In the genomic region with DNA sequence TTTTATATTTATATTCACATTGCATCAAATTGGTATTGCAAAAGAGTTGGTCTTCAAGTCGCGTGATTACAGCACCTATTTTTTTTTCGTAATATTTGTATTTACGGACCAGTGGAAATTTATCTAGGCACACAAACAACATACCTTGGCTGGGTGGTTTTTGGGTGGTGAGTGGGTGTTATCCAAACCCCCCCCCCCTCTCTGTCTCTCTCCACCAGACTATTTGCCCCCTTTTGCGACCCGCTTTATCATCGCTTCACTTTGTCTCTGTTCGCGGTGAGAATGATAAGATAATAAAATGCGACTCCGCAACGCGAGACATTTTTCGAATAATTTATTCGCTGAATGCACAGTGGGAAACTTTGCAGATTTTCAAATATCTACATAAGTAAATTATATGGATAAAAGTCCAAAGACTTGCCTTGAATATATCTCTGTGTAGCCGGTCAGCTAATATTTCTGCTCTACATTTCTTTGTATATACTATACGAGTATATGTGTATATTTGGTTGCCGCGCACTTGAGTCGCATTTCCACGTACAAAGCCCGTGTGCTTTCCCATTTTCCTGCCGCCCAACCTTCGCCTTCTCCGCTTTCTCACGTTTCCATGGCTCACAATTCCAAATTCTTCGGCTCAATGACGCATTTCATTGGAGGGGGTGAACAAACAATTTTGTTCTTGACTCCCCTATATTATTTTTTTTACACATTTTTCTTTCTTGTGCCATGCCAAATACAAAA, we compare ENCODE assay signal across 1 fruit fly cellular context.
TF ChIP-seq lines count a peak whose summit lies in the region.

No protein-coding gene starts in this region.

TF ChIP-seq in whole organism, embryonic, 481 proteins besides CTCF, POLR2A, EP300 and RAD21 (continued from another document):
- TF ChIP-seq CG9215 (GFP tag; IDR thresholded peaks at IDR 0.05; lab: Robert Waterston, UW) (no peak), Side (GFP tag; optimal IDR thresholded peaks at IDR 0.05; lab: Kevin White, UChicago) (no peak), luna (GFP tag; optimal IDR thresholded peaks at IDR 0.05; lab: Kevin White, UChicago) (no peak), CG6854 (GFP tag; optimal IDR thresholded peaks at IDR 0.05; lab: Kevin White, UChicago) (no peak), lola (GFP tag; optimal IDR thresholded peaks at IDR 0.05; lab: Kevin White, UChicago) (no peak), unc-4 (GFP tag; IDR thresholded peaks at IDR 0.05; lab: Robert Waterston, UW; ENCODE audit: partially characterized antibody) (no peak), cg (GFP tag; optimal IDR thresholded peaks at IDR 0.05; lab: Kevin White, UChicago) (no peak), CG4360 (GFP tag; IDR thresholded peaks at IDR 0.05; lab: Robert Waterston, UW) (no peak), run (tag; optimal IDR thresholded peaks at IDR 0.05; lab: Kevin White, UChicago) (no peak), Awh (GFP tag; IDR thresholded peaks at IDR 0.05; lab: Robert Waterston, UW) (no peak), wdn (GFP tag; IDR thresholded peaks at IDR 0.05; lab: Robert Waterston, UW) (no peak), CG33213 (GFP tag; optimal IDR thresholded peaks at IDR 0.05; lab: Kevin White, UChicago) (no peak), hbn (GFP tag; IDR thresholded peaks at IDR 0.05; lab: Robert Waterston, UW; ENCODE audit: partially characterized antibody) (no peak), CG7963 (GFP tag; IDR thresholded peaks at IDR 0.05; lab: Robert Waterston, UW; ENCODE audit: partially characterized antibody) (no peak), gem (tag; optimal IDR thresholded peaks at IDR 0.05; lab: Kevin White, UChicago) (no peak), Drgx (GFP tag; IDR thresholded peaks at IDR 0.05; lab: Robert Waterston, UW) (no peak), CG13296 (GFP tag; optimal IDR thresholded peaks at IDR 0.05; lab: Kevin White, UChicago) (no peak), CG14050 (GFP tag; IDR thresholded peaks at IDR 0.05; lab: Robert Waterston, UW) (no peak), sens (GFP tag; lab: Kevin White, UChicago) (peak; percentile 56), Dip2 (GFP tag; IDR thresholded peaks at IDR 0.05; lab: Robert Waterston, UW) (no peak), Hr51 (GFP tag; optimal IDR thresholded peaks at IDR 0.05; lab: Kevin White, UChicago) (no peak), CG32772 (GFP tag; IDR thresholded peaks at IDR 0.05; lab: Robert Waterston, UW) (no peak), Stat92E (GFP tag; optimal IDR thresholded peaks at IDR 0.05; lab: Kevin White, UChicago) (no peak), CG2129 (GFP tag; IDR thresholded peaks at IDR 0.05; lab: Robert Waterston, UW; ENCODE audit: partially characterized antibody) (no peak), bsh (GFP tag; optimal IDR thresholded peaks at IDR 0.05; lab: Kevin White, UChicago) (no peak), vvl (GFP tag; IDR thresholded peaks at IDR 0.05; lab: Robert Waterston, UW) (0 out of 2 replicates have a peak, but pooled peaks have one; percentile 31), CG2678 (tag; optimal IDR thresholded peaks at IDR 0.05; lab: Kevin White, UChicago) (peak; percentile 12), caup (GFP tag; optimal IDR thresholded peaks at IDR 0.05; lab: Kevin White, UChicago; ENCODE audit: severe bottlenecking) (no peak), Vsx1 (GFP tag; optimal IDR thresholded peaks at IDR 0.05; lab: Kevin White, UChicago) (no peak), Lhr (GFP tag; optimal IDR thresholded peaks at IDR 0.05; lab: Kevin White, UChicago) (no peak), CG31224 (GFP tag; IDR thresholded peaks at IDR 0.05; lab: Robert Waterston, UW) (no peak), Doc3 (GFP tag; IDR thresholded peaks at IDR 0.05; lab: Robert Waterston, UW; ENCODE audit: partially characterized antibody) (no peak), ken (GFP tag; IDR thresholded peaks at IDR 0.05; lab: Robert Waterston, UW) (no peak), HLH4C (GFP tag; IDR thresholded peaks at IDR 0.05; lab: Robert Waterston, UW; ENCODE audit: partially characterized antibody) (no peak), Max (GFP tag; optimal IDR thresholded peaks at IDR 0.05; lab: Kevin White, UChicago) (no peak), CG15073 (GFP tag; optimal IDR thresholded peaks at IDR 0.05; lab: Kevin White, UChicago) (no peak), dysf (GFP tag; IDR thresholded peaks at IDR 0.05; lab: Robert Waterston, UW) (no peak), Hr39 (optimal IDR thresholded peaks at IDR 0.05; lab: Kevin White, UChicago) (no peak), CG30020 (tag; optimal IDR thresholded peaks at IDR 0.05; lab: Kevin White, UChicago) (no peak), HLHmδ (GFP tag; optimal IDR thresholded peaks at IDR 0.05; lab: Kevin White, UChicago) (no peak), mirr (GFP tag; optimal IDR thresholded peaks at IDR 0.05; lab: Kevin White, UChicago) (no peak), CG32532 (GFP tag; IDR thresholded peaks at IDR 0.05; lab: Robert Waterston, UW) (0 out of 2 replicates have a peak, but pooled peaks have one; percentile 16), Optix (GFP tag; IDR thresholded peaks at IDR 0.05; lab: Robert Waterston, UW) (no peak), exex (tag; optimal IDR thresholded peaks at IDR 0.05; lab: Kevin White, UChicago) (peak; percentile 9), p53 (GFP tag; optimal IDR thresholded peaks at IDR 0.05; lab: Kevin White, UChicago) (no peak), CG2120 (GFP tag; optimal IDR thresholded peaks at IDR 0.05; lab: Kevin White, UChicago) (no peak), hb (GFP tag; IDR thresholded peaks at IDR 0.05; lab: Robert Waterston, UW; ENCODE audit: partially characterized antibody) (no peak), row (GFP tag; IDR thresholded peaks at IDR 0.05; lab: Robert Waterston, UW) (peak; percentile 40; the same call in 1 of the 3 replicates), Meics (GFP tag; optimal IDR thresholded peaks at IDR 0.05; lab: Kevin White, UChicago) (peak; percentile 3), tin (GFP tag; optimal IDR thresholded peaks at IDR 0.05; lab: Kevin White, UChicago) (no peak), Dad (GFP tag; optimal IDR thresholded peaks at IDR 0.05; lab: Kevin White, UChicago) (no peak), CG6175 (GFP tag; IDR thresholded peaks at IDR 0.05; lab: Robert Waterston, UW) (no peak)
TF ChIP-seq in whole organism, embryonic: peak in this region for 20.
